Worm (Caenorhabditis elegans): ENCODE data around the gene C54D10.13.

- TF ChIP-seq elt-1 (tag; optimal IDR thresholded peaks at IDR 0.05; ENCODE audit: borderline replicate concordance, insufficient read depth) (no peak), snpc-4 (tag; optimal IDR thresholded peaks at IDR 0.05) (no peak), bed-3 (GFP tag; optimal IDR thresholded peaks at IDR 0.05) (no peak), M03D4.4 (tag; optimal IDR thresholded peaks at IDR 0.05) (no peak), lin-13 (tag; optimal IDR thresholded peaks at IDR 0.05) (no peak), lsy-2 (tag; optimal IDR thresholded peaks at IDR 0.05) (no peak), elt-3 (tag; optimal IDR thresholded peaks at IDR 0.05) (no peak), mls-2 (tag; optimal IDR thresholded peaks at IDR 0.05) (no peak), unc-39 (tag; optimal IDR thresholded peaks at IDR 0.05) (no peak), pha-4 (tag; optimal IDR thresholded peaks at IDR 0.05) (no peak)
Observed at ce11 chrV:12395699-12396098, 36.4 kb downstream of the C54D10.13 start, which contains the start of gene twk-14.

All from whole organism, mixed stage, embryonic.